Fruit fly (Drosophila melanogaster): ENCODE data around the gene CG17298.

Gene CG17298

dm6 chr3R:21295004-21295403 lies 12.0 kb downstream of the CG17298 start (continued):
- TF ChIP-seq Doc3 (GFP tag; IDR thresholded peaks at IDR 0.05; ENCODE audit: partially characterized antibody), result peak; percentile 37; the same call in 2 of the 3 replicates
- peak; percentile 96 for TF ChIP-seq z (GFP tag; IDR thresholded peaks at IDR 0.05)
- TF ChIP-seq ato (GFP tag; IDR thresholded peaks at IDR 0.05; ENCODE audit: partially characterized antibody), result no peak
- peak; percentile 25 for TF ChIP-seq CG2120 (GFP tag; optimal IDR thresholded peaks at IDR 0.05)
- TF ChIP-seq Sry-β (GFP tag; optimal IDR thresholded peaks at IDR 0.05), result no peak
- peak; percentile 69; the same call in 1 of the 3 replicates for TF ChIP-seq CG2199 (GFP tag; IDR thresholded peaks at IDR 0.05)
- 0 out of 2 replicates have a peak, but pooled peaks have one; percentile 10 for TF ChIP-seq rib (GFP tag; IDR thresholded peaks at IDR 0.05)
- no peak for TF ChIP-seq pnt (GFP tag; optimal IDR thresholded peaks at IDR 0.05)
- TF ChIP-seq CG6791 (GFP tag; IDR thresholded peaks at IDR 0.05; ENCODE audit: partially characterized antibody), result peak; percentile 36; the same call in 1 of the 3 replicates
- TF ChIP-seq ci (GFP tag; IDR thresholded peaks at IDR 0.05), result peak; percentile 55; the same call in 1 of the 3 replicates
- no peak for TF ChIP-seq ro (GFP tag; IDR thresholded peaks at IDR 0.05)
- TF ChIP-seq scrt (GFP tag; optimal IDR thresholded peaks at IDR 0.05), result peak; percentile 50
- TF ChIP-seq chinmo (GFP tag; IDR thresholded peaks at IDR 0.05; ENCODE audit: partially characterized antibody), result 0 out of 4 replicates have a peak, but pooled peaks have one; percentile 3
- TF ChIP-seq Ets65A (GFP tag), result peak; percentile 46
- peak; percentile 26 for TF ChIP-seq twi (tag; optimal IDR thresholded peaks at IDR 0.05)
- TF ChIP-seq klu (GFP tag; IDR thresholded peaks at IDR 0.05), result no peak
- TF ChIP-seq row (GFP tag; IDR thresholded peaks at IDR 0.05), result peak; percentile 29; the same call in 1 of the 3 replicates
- TF ChIP-seq ara (GFP tag; IDR thresholded peaks at IDR 0.05), result 0 out of 2 replicates have a peak, but pooled peaks have one; percentile 26
- no peak for TF ChIP-seq Hr78 (GFP tag; optimal IDR thresholded peaks at IDR 0.05)
- TF ChIP-seq onecut (GFP tag; IDR thresholded peaks at IDR 0.05), result 0 out of 2 replicates have a peak, but pooled peaks have one; percentile 14
- peak in 1 of 2 experiments; percentile 2 for TF ChIP-seq crp (GFP tag; optimal IDR thresholded peaks at IDR 0.05)
- TF ChIP-seq CG30403 (GFP tag; optimal IDR thresholded peaks at IDR 0.05), result peak; percentile 0
- TF ChIP-seq CG15479 (GFP tag; optimal IDR thresholded peaks at IDR 0.05), result peak; percentile 76
- TF ChIP-seq amos (GFP tag; IDR thresholded peaks at IDR 0.05; ENCODE audit: partially characterized antibody), result peak; percentile 16; the same call in 1 of the 2 replicates
- TF ChIP-seq Blimp-1 (GFP tag; optimal IDR thresholded peaks at IDR 0.05), result no peak
- TF ChIP-seq sisA (GFP tag; IDR thresholded peaks at IDR 0.05), result no peak
- TF ChIP-seq vvl (GFP tag; IDR thresholded peaks at IDR 0.05), result peak; percentile 52; the same call in 1 of the 2 replicates
- peak; percentile 51 for TF ChIP-seq pros (GFP tag; optimal IDR thresholded peaks at IDR 0.05)
- no peak for TF ChIP-seq maf-S (GFP tag; optimal IDR thresholded peaks at IDR 0.05)
- peak; percentile 20 for TF ChIP-seq CG13894 (tag; optimal IDR thresholded peaks at IDR 0.05)
- peak; percentile 20; the same call in 1 of the 2 replicates for TF ChIP-seq lmd (GFP tag; IDR thresholded peaks at IDR 0.05)
- 0 out of 2 replicates have a peak, but pooled peaks have one; percentile 21 for TF ChIP-seq CG32767 (GFP tag; IDR thresholded peaks at IDR 0.05)
- TF ChIP-seq sna (GFP tag; IDR thresholded peaks at IDR 0.05; ENCODE audit: partially characterized antibody), result no peak
- TF ChIP-seq CG15514 (GFP tag; optimal IDR thresholded peaks at IDR 0.05), result peak; percentile 20
- TF ChIP-seq Awh (GFP tag; IDR thresholded peaks at IDR 0.05), result 0 out of 2 replicates have a peak, but pooled peaks have one; percentile 14
- peak; percentile 26; the same call in 1 of the 2 replicates for TF ChIP-seq bbx (GFP tag; IDR thresholded peaks at IDR 0.05; ENCODE audit: partially characterized antibody)
- TF ChIP-seq jigr1 (GFP tag; IDR thresholded peaks at IDR 0.05), result no peak

- TF ChIP-seq Myb (GFP tag; optimal IDR thresholded peaks at IDR 0.05) (peak; percentile 71), pita (GFP tag; optimal IDR thresholded peaks at IDR 0.05) (peak; percentile 36), psq (GFP tag; optimal IDR thresholded peaks at IDR 0.05) (no peak), Med (GFP tag) (peak; percentile 79), CG33213 (GFP tag; optimal IDR thresholded peaks at IDR 0.05) (peak; percentile 59), gfzf (GFP tag; optimal IDR thresholded peaks at IDR 0.05) (peak; percentile 35), CG1603 (tag; optimal IDR thresholded peaks at IDR 0.05) (peak; percentile 13), stwl (tag; optimal IDR thresholded peaks at IDR 0.05) (peak; percentile 96), CG10979 (tag; optimal IDR thresholded peaks at IDR 0.05) (no peak), Sry-δ (GFP tag; optimal IDR thresholded peaks at IDR 0.05) (peak; percentile 59), Stat92E (GFP tag; optimal IDR thresholded peaks at IDR 0.05) (no peak), CTCF (GFP tag; optimal IDR thresholded peaks at IDR 0.05) (peak; percentile 96), Lhr (GFP tag; optimal IDR thresholded peaks at IDR 0.05) (peak; percentile 62), Dp (GFP tag; optimal IDR thresholded peaks at IDR 0.05) (peak; percentile 70)
These were observed 12.7 kb downstream of the CG17298 start for dm6 chr3R:21295695-21296037.

All from whole organism, embryonic.